Fruit fly (Drosophila melanogaster) whole organism, embryonic: ENCODE data around the gene NANS.

ENCODE experiments used
- Aef1 ChIP-seq: fragments of 200-800 bp; sonication (Bioruptor generic); IDR thresholded peaks from 3 replicates; pipeline ENCODE4 v1.3.6; 2022; ENCODE audit warnings: missing biosample characterization, missing genetic modification characterization
- Asciz ChIP-seq: fragments of 200-800 bp; sonication (Bioruptor generic); optimal IDR thresholded peaks from 2 replicates; lab custom pipeline; 2017; ENCODE audit warnings: missing biosample characterization, mild to moderate bottlenecking, missing genetic modification characterization, missing genetic modification reagents
- C15 ChIP-seq: fragments of 200-800 bp; sonication (Bioruptor generic); IDR thresholded peaks from 3 replicates; pipeline ENCODE4 v1.3.6; 2022; ENCODE audit warnings: missing biosample characterization, missing genetic modification characterization
- CG1024 ChIP-seq: fragments of 200-800 bp; sonication (Bioruptor generic); IDR thresholded peaks from 2 replicates; pipeline ENCODE4 v1.3.6; 2022; ENCODE audit warnings: missing biosample characterization, missing genetic modification characterization
- CG10979 ChIP-seq: fragments of 200-800 bp; sonication (Bioruptor generic); optimal IDR thresholded peaks from 2 replicates; lab custom pipeline; 2018; ENCODE audit warnings: missing biosample characterization, mild to moderate bottlenecking, missing genetic modification characterization, moderate library complexity
- CG14710 ChIP-seq: fragments of 200-800 bp; sonication (Bioruptor generic); optimal IDR thresholded peaks from 3 replicates; lab custom pipeline; 2019; ENCODE audit warnings: missing biosample characterization, mild to moderate bottlenecking, missing genetic modification characterization, moderate library complexity
- CG15073 ChIP-seq: fragments of 200-800 bp; sonication (Bioruptor generic); optimal IDR thresholded peaks from 2 replicates; lab custom pipeline; 2016; ENCODE audit warnings: missing biosample characterization, missing genetic modification characterization
- CG15479 ChIP-seq: fragments of 200-800 bp; sonication (Bioruptor generic); optimal IDR thresholded peaks from 3 replicates; lab custom pipeline; 2019; ENCODE audit warnings: missing biosample characterization, mild to moderate bottlenecking, missing genetic modification characterization, moderate library complexity
- CG17385 ChIP-seq: fragments of 200-800 bp; sonication (Bioruptor generic); optimal IDR thresholded peaks from 3 replicates; lab custom pipeline; 2018; ENCODE audit warnings: missing biosample characterization, mild to moderate bottlenecking, missing genetic modification characterization
- CG2678 ChIP-seq: fragments of 200-800 bp; sonication (Bioruptor generic); optimal IDR thresholded peaks from 3 replicates; lab custom pipeline; 2019; ENCODE audit warnings: missing biosample characterization, mild to moderate bottlenecking, missing genetic modification characterization, moderate library complexity
- CG2712 ChIP-seq: fragments of 200-800 bp; optimal IDR thresholded peaks from 3 replicates; lab custom pipeline; 2019; ENCODE audit warnings: missing biosample characterization, mild to moderate bottlenecking, missing genetic modification characterization, moderate library complexity
- CG30431 ChIP-seq: fragments of 200-800 bp; sonication (Bioruptor generic); optimal IDR thresholded peaks from 2 replicates; lab custom pipeline; 2017; ENCODE audit warnings: missing biosample characterization, missing genetic modification characterization
- CG31224 ChIP-seq: fragments of 200-800 bp; sonication (Bioruptor generic); IDR thresholded peaks from 2 replicates; pipeline ENCODE4 v1.3.6; 2022; ENCODE audit warnings: missing biosample characterization, missing genetic modification characterization
- CG3407 ChIP-seq: fragments of 200-800 bp; sonication (Bioruptor generic); optimal IDR thresholded peaks from 2 replicates; lab custom pipeline; 2018; ENCODE audit warnings: missing biosample characterization, mild to moderate bottlenecking, missing genetic modification characterization
- CG4328 ChIP-seq: fragments of 200-800 bp; sonication (Bioruptor generic); optimal IDR thresholded peaks from 3 replicates; lab custom pipeline; 2017; ENCODE audit warnings: missing biosample characterization, missing genetic modification reagents, missing genetic modification characterization
- CG6654 ChIP-seq: fragments of 200-800 bp; sonication (Bioruptor generic); optimal IDR thresholded peaks from 2 replicates; lab custom pipeline; 2017; ENCODE audit warnings: missing biosample characterization, mild to moderate bottlenecking, missing genetic modification characterization
- CrebB ChIP-seq: fragments of 200-800 bp; sonication (Bioruptor generic); optimal IDR thresholded peaks from 3 replicates; lab custom pipeline; 2018; ENCODE audit warnings: missing biosample characterization, mild to moderate bottlenecking, missing genetic modification characterization
- D ChIP-seq, 2 experiments: fragments of 200-800 bp in 1 of 2; fragments of >200 bp in 1 of 2; sonication (Bioruptor generic) in 1 of 2; optimal IDR thresholded peaks; 2 replicates in 1 of 2; 3 replicates in 1 of 2; lab custom pipeline; 2017; ENCODE audit warnings: mild to moderate bottlenecking in 1 of 2, missing biosample characterization in 1 of 2, missing genetic modification characterization in 1 of 2, missing genetic modification reagents in 1 of 2
- NK7.1 ChIP-seq: fragments of 200-800 bp; sonication (Bioruptor generic); optimal IDR thresholded peaks from 3 replicates; lab custom pipeline; 2016; ENCODE audit warnings: missing biosample characterization, missing genetic modification characterization
- Neu2 ChIP-seq: fragments of 200-800 bp; sonication (Bioruptor generic); optimal IDR thresholded peaks from 3 replicates; lab custom pipeline; 2016; ENCODE audit warnings: missing biosample characterization, missing genetic modification characterization, borderline replicate concordance
- Rfx ChIP-seq: fragments of 200-800 bp; sonication (Bioruptor generic); IDR thresholded peaks from 2 replicates; pipeline ENCODE4 v1.3.6; 2022; ENCODE audit warnings: missing biosample characterization, missing genetic modification characterization
- Xrp1 ChIP-seq: fragments of 200-800 bp; sonication (Bioruptor generic); IDR thresholded peaks from 2 replicates; pipeline ENCODE4 v1.3.6; 2022; ENCODE audit warnings: missing biosample characterization, missing genetic modification characterization
- aop ChIP-seq: fragments of 200-800 bp; sonication (Bioruptor generic); IDR thresholded peaks from 2 replicates; pipeline ENCODE4 v1.3.6; 2022; ENCODE audit warnings: missing biosample characterization, missing genetic modification characterization
- bowl ChIP-seq: fragments of 200-800 bp; sonication (Bioruptor generic); IDR thresholded peaks from 2 replicates; pipeline ENCODE4 v1.3.6; 2022; ENCODE audit warnings: missing biosample characterization, missing genetic modification characterization
- btn ChIP-seq: fragments of 200-800 bp; sonication (Bioruptor generic); optimal IDR thresholded peaks from 2 replicates; lab custom pipeline; 2016; ENCODE audit warnings: missing biosample characterization, missing genetic modification characterization
- cad ChIP-seq: fragments of >200 bp; optimal IDR thresholded peaks from 2 replicates; lab custom pipeline; 2017; ENCODE audit warnings: missing biosample characterization, missing genetic modification characterization
- chm ChIP-seq: fragments of 200-800 bp; sonication (Bioruptor generic); IDR thresholded peaks from 2 replicates; pipeline ENCODE4 v1.3.6; 2022; ENCODE audit warnings: missing biosample characterization, missing genetic modification characterization
- crc ChIP-seq: fragments of 200-800 bp; sonication (Bioruptor generic); optimal IDR thresholded peaks from 2 replicates; lab custom pipeline; 2016; ENCODE audit warnings: missing biosample characterization, missing genetic modification characterization
- cwo ChIP-seq: fragments of 200-800 bp; sonication (Bioruptor generic); optimal IDR thresholded peaks from 3 replicates; lab custom pipeline; 2017; ENCODE audit warnings: missing biosample characterization, missing genetic modification characterization, mild to moderate bottlenecking, moderate library complexity, missing genetic modification reagents
- en ChIP-seq: fragments of 200-800 bp; sonication (Bioruptor generic); optimal IDR thresholded peaks from 2 replicates; lab custom pipeline; 2016; ENCODE audit warnings: missing biosample characterization, missing genetic modification characterization
- fd3F ChIP-seq: fragments of 200-800 bp; sonication (Bioruptor generic); optimal IDR thresholded peaks from 2 replicates; lab custom pipeline; 2018; ENCODE audit warnings: missing biosample characterization, mild to moderate bottlenecking, missing genetic modification characterization, moderate library complexity
- ftz-f1 ChIP-seq: fragments of 200-800 bp; sonication (Bioruptor generic); optimal IDR thresholded peaks from 2 replicates; lab custom pipeline; 2016; ENCODE audit warnings: missing biosample characterization, missing genetic modification characterization
- gt ChIP-seq: fragments of 200-800 bp; sonication (Bioruptor generic); IDR thresholded peaks from 2 replicates; pipeline ENCODE4 v1.3.6; 2022; ENCODE audit warnings: missing biosample characterization, missing genetic modification characterization
- jing ChIP-seq: fragments of 200-800 bp; sonication (Bioruptor generic); optimal IDR thresholded peaks from 2 replicates; lab custom pipeline; 2018; ENCODE audit warnings: missing biosample characterization, mild to moderate bottlenecking, missing genetic modification characterization
- lmd ChIP-seq: fragments of 200-800 bp; sonication (Bioruptor generic); IDR thresholded peaks from 2 replicates; pipeline ENCODE4 v1.3.6; 2022; ENCODE audit warnings: missing biosample characterization, missing genetic modification characterization
- onecut ChIP-seq: fragments of 200-800 bp; sonication (Bioruptor generic); IDR thresholded peaks from 2 replicates; pipeline ENCODE4 v1.3.6; 2022; ENCODE audit warnings: missing biosample characterization, missing genetic modification characterization
- pita ChIP-seq: fragments of 200-800 bp; sonication (Bioruptor generic); optimal IDR thresholded peaks from 2 replicates; lab custom pipeline; 2017; ENCODE audit warnings: missing biosample characterization, mild to moderate bottlenecking, missing genetic modification characterization
- psq ChIP-seq: fragments of 200-800 bp; sonication (Bioruptor generic); optimal IDR thresholded peaks from 2 replicates; lab custom pipeline; 2017; ENCODE audit warnings: missing biosample characterization, missing genetic modification characterization
- pum ChIP-seq: fragments of 200-800 bp; sonication (Bioruptor generic); optimal IDR thresholded peaks from 2 replicates; lab custom pipeline; 2016; ENCODE audit warnings: missing biosample characterization, missing genetic modification characterization
- schlank ChIP-seq: fragments of 200-800 bp; sonication (Bioruptor generic); optimal IDR thresholded peaks from 2 replicates; lab custom pipeline; 2018; ENCODE audit warnings: missing biosample characterization, mild to moderate bottlenecking, missing genetic modification characterization
- shn ChIP-seq: fragments of 200-800 bp; sonication (Bioruptor generic); optimal IDR thresholded peaks from 3 replicates; lab custom pipeline; 2016; ENCODE audit warnings: missing biosample characterization, missing genetic modification characterization
- sob ChIP-seq: fragments of 200-800 bp; sonication (Bioruptor generic); IDR thresholded peaks from 2 replicates; pipeline ENCODE4 v1.3.6; 2022; ENCODE audit warnings: missing biosample characterization, missing genetic modification characterization
- ttk ChIP-seq: fragments of 200-800 bp; sonication (Bioruptor generic); IDR thresholded peaks from 2 replicates; pipeline ENCODE4 v2.1.2; 2022; ENCODE audit warnings: missing biosample characterization, missing genetic modification characterization
- tup ChIP-seq: fragments of 200-800 bp; sonication (Bioruptor generic); optimal IDR thresholded peaks from 2 replicates; lab custom pipeline; 2016; ENCODE audit warnings: missing biosample characterization, mild to moderate bottlenecking, missing genetic modification characterization, moderate library complexity
- wek ChIP-seq: fragments of 200-800 bp; sonication (Bioruptor generic); optimal IDR thresholded peaks from 3 replicates; lab custom pipeline; 2018; ENCODE audit warnings: missing biosample characterization, mild to moderate bottlenecking, missing genetic modification characterization, moderate library complexity
- zen ChIP-seq: fragments of 200-800 bp; sonication (Bioruptor generic); optimal IDR thresholded peaks from 3 replicates; lab custom pipeline; 2018; ENCODE audit warnings: missing biosample characterization, mild to moderate bottlenecking, missing genetic modification characterization, moderate library complexity
- zen2 ChIP-seq: fragments of 200-800 bp; sonication (Bioruptor generic); IDR thresholded peaks from 3 replicates; pipeline ENCODE4 v1.3.6; 2022; ENCODE audit warnings: missing biosample characterization, missing genetic modification characterization; ENCODE audit not compliant: partially characterized antibody

Gene NANS

dm6 chr3R:12406235-12407196 lies 19.9 kb upstream of the NANS start, which contains the start of gene CG5167 (continued):
- TF ChIP-seq CG4328 (GFP tag; lab: Kevin White, UChicago) (no peak), Aef1 (GFP tag; lab: Robert Waterston, UW) (no peak)

- no peak for TF ChIP-seq en (GFP tag; lab: Kevin White, UChicago)
- TF ChIP-seq pum (GFP tag; lab: Kevin White, UChicago): no peak
- peak; percentile 9 for TF ChIP-seq wek (GFP tag; lab: Kevin White, UChicago)
- no peak for TF ChIP-seq ttk (GFP tag; lab: Robert Waterston, UW)
- TF ChIP-seq CG14710 (tag; lab: Kevin White, UChicago): peak; percentile 60
- TF ChIP-seq bowl (GFP tag; lab: Robert Waterston, UW): no peak
- TF ChIP-seq psq (GFP tag; lab: Kevin White, UChicago): no peak
- TF ChIP-seq CG1024 (GFP tag; lab: Robert Waterston, UW): no peak
- no peak for TF ChIP-seq fd3F (GFP tag; lab: Kevin White, UChicago)
- peak; percentile 48 for TF ChIP-seq CG2712 (tag; lab: Kevin White, UChicago)
- no peak for TF ChIP-seq D (optimal IDR thresholded peaks at IDR 0.05; lab: Kevin White, UChicago)
- TF ChIP-seq D (GFP tag; optimal IDR thresholded peaks at IDR 0.05; lab: Kevin White, UChicago): no peak
- peak; percentile 74 for TF ChIP-seq zen2 (GFP tag; lab: Robert Waterston, UW)
- TF ChIP-seq CG2678: no peak
- peak; percentile 20; the same call in 1 of the 2 replicates for TF ChIP-seq sob (GFP tag; lab: Robert Waterston, UW)
- no peak for TF ChIP-seq ftz-f1 (GFP tag; lab: Kevin White, UChicago)
- no peak for TF ChIP-seq NK7.1 (GFP tag; lab: Kevin White, UChicago)
- TF ChIP-seq Rfx (GFP tag; lab: Robert Waterston, UW): peak; percentile 26; the same call in 1 of the 2 replicates
- TF ChIP-seq onecut (GFP tag; lab: Robert Waterston, UW): no peak
- TF ChIP-seq C15: no peak
- TF ChIP-seq shn (GFP tag; lab: Kevin White, UChicago): no peak
- no peak for TF ChIP-seq CG4328 (GFP tag; lab: Kevin White, UChicago)
- no peak for TF ChIP-seq tup
- no peak for TF ChIP-seq cad (GFP tag; lab: Kevin White, UChicago)
- TF ChIP-seq CG15479 (GFP tag; lab: Kevin White, UChicago): no peak
- TF ChIP-seq CG30431 (GFP tag; lab: Kevin White, UChicago): no peak
- TF ChIP-seq crc (GFP tag; lab: Kevin White, UChicago): no peak
- TF ChIP-seq CG10979: peak; percentile 11
- no peak for TF ChIP-seq cwo
- TF ChIP-seq CG6654 (GFP tag; lab: Kevin White, UChicago): peak; percentile 95
- TF ChIP-seq schlank (tag; lab: Kevin White, UChicago): no peak
- no peak for TF ChIP-seq CG31224 (GFP tag; lab: Robert Waterston, UW)
- 0 out of 2 replicates have a peak, but pooled peaks have one; percentile 12 for TF ChIP-seq Xrp1 (GFP tag; lab: Robert Waterston, UW)
- TF ChIP-seq CG15073 (GFP tag; lab: Kevin White, UChicago): no peak
- no peak for TF ChIP-seq btn (GFP tag; lab: Kevin White, UChicago)
- TF ChIP-seq CG17385 (GFP tag; lab: Kevin White, UChicago): no peak
- peak; percentile 89 for TF ChIP-seq zen (tag; lab: Kevin White, UChicago)
- TF ChIP-seq aop (GFP tag; lab: Robert Waterston, UW): no peak
- TF ChIP-seq pita: no peak
- TF ChIP-seq jing (GFP tag; lab: Kevin White, UChicago): no peak
- no peak for TF ChIP-seq CrebB (tag; lab: Kevin White, UChicago)
- TF ChIP-seq Neu2 (GFP tag; lab: Kevin White, UChicago): no peak
- no peak for TF ChIP-seq Asciz (GFP tag; lab: Kevin White, UChicago)
- no peak for TF ChIP-seq CG3407
- no peak for TF ChIP-seq lmd (GFP tag; lab: Robert Waterston, UW)
- peak; percentile 43; the same call in 1 of the 2 replicates for TF ChIP-seq chm (GFP tag; lab: Robert Waterston, UW)
- no peak for TF ChIP-seq gt (GFP tag; lab: Robert Waterston, UW)
Measured at dm6 chr3R:12408160-12408559, 18.2 kb upstream of the NANS start, which contains the start of gene CG5196. CG5196 (plus strand) TSS chr3R:12408316.
